Fruit fly (Drosophila melanogaster) whole organism, embryonic: ENCODE data around the gene lwr.

ENCODE experiments used
- Atf3 ChIP-seq: fragments of 200-800 bp; sonication (Bioruptor generic); optimal IDR thresholded peaks from 3 replicates; lab custom pipeline; 2016; ENCODE audit warnings: missing biosample characterization, missing genetic modification characterization
- Atf6 ChIP-seq: fragments of 200-800 bp; sonication (Bioruptor generic); IDR thresholded peaks from 2 replicates; pipeline ENCODE4 v1.3.6; 2022; ENCODE audit warnings: missing biosample characterization, missing genetic modification characterization
- BtbVII ChIP-seq: fragments of 200-800 bp; sonication (Bioruptor generic); optimal IDR thresholded peaks from 3 replicates; lab custom pipeline; 2017; ENCODE audit warnings: missing biosample characterization, mild to moderate bottlenecking, missing genetic modification characterization
- CG11085 ChIP-seq: fragments of 200-800 bp; sonication (Bioruptor generic); IDR thresholded peaks from 2 replicates; pipeline ENCODE4 v1.3.6; 2022; ENCODE audit warnings: missing biosample characterization, missing genetic modification characterization
- CG11560 ChIP-seq: fragments of 200-800 bp; sonication (Bioruptor generic); IDR thresholded peaks from 3 replicates; pipeline ENCODE4 v1.3.6; 2022; ENCODE audit warnings: missing biosample characterization, missing genetic modification characterization
- CG1233 ChIP-seq: fragments of 200-800 bp; sonication (Bioruptor generic); optimal IDR thresholded peaks from 4 replicates; lab custom pipeline; 2018; ENCODE audit warnings: missing biosample characterization, mild to moderate bottlenecking, missing genetic modification characterization
- CG12942 ChIP-seq: fragments of 200-800 bp; sonication (Bioruptor generic); optimal IDR thresholded peaks from 3 replicates; lab custom pipeline; 2016; ENCODE audit warnings: missing biosample characterization, missing genetic modification characterization
- CG13624 ChIP-seq: fragments of 200-800 bp; sonication (Bioruptor generic); optimal IDR thresholded peaks from 2 replicates; lab custom pipeline; 2016; ENCODE audit warnings: missing biosample characterization, missing genetic modification characterization
- CG15479 ChIP-seq: fragments of 200-800 bp; sonication (Bioruptor generic); optimal IDR thresholded peaks from 3 replicates; lab custom pipeline; 2019; ENCODE audit warnings: missing biosample characterization, mild to moderate bottlenecking, missing genetic modification characterization, moderate library complexity
- CG15696 ChIP-seq: fragments of 200-800 bp; sonication (Bioruptor generic); optimal IDR thresholded peaks from 2 replicates; lab custom pipeline; 2019; ENCODE audit warnings: missing biosample characterization, mild to moderate bottlenecking, missing genetic modification characterization, moderate library complexity
- CG17186 ChIP-seq: fragments of 200-800 bp; sonication (Bioruptor generic); optimal IDR thresholded peaks from 3 replicates; lab custom pipeline; 2017; ENCODE audit warnings: missing biosample characterization, missing genetic modification reagents, missing genetic modification characterization
- CG17568 ChIP-seq: fragments of 200-800 bp; sonication (Bioruptor generic); optimal IDR thresholded peaks from 2 replicates; lab custom pipeline; 2018; ENCODE audit warnings: missing biosample characterization, mild to moderate bottlenecking, missing genetic modification characterization, moderate library complexity
- CG2678 ChIP-seq: fragments of 200-800 bp; sonication (Bioruptor generic); optimal IDR thresholded peaks from 3 replicates; lab custom pipeline; 2019; ENCODE audit warnings: missing biosample characterization, mild to moderate bottlenecking, missing genetic modification characterization, moderate library complexity
- CG31224 ChIP-seq: fragments of 200-800 bp; sonication (Bioruptor generic); IDR thresholded peaks from 2 replicates; pipeline ENCODE4 v1.3.6; 2022; ENCODE audit warnings: missing biosample characterization, missing genetic modification characterization
- CG31388 ChIP-seq: fragments of 200-800 bp; sonication (Bioruptor generic); optimal IDR thresholded peaks from 2 replicates; lab custom pipeline; 2016; ENCODE audit warnings: missing biosample characterization, missing genetic modification characterization
- CG3281 ChIP-seq: fragments of 200-800 bp; sonication (Bioruptor generic); optimal IDR thresholded peaks from 3 replicates; lab custom pipeline; 2017; ENCODE audit warnings: missing biosample characterization, mild to moderate bottlenecking, missing genetic modification characterization
- CG7745 ChIP-seq: fragments of 200-800 bp; sonication (Bioruptor generic); optimal IDR thresholded peaks from 2 replicates; lab custom pipeline; 2018; ENCODE audit warnings: missing biosample characterization, mild to moderate bottlenecking, missing genetic modification characterization, moderate library complexity
- CG8478 ChIP-seq: fragments of >200 bp; optimal IDR thresholded peaks from 2 replicates; lab custom pipeline; 2018
- CG8765 ChIP-seq: fragments of 200-800 bp; sonication (Bioruptor generic); IDR thresholded peaks from 2 replicates; pipeline ENCODE4 v1.3.6; 2022; ENCODE audit warnings: missing biosample characterization, missing genetic modification characterization
- CG9215 ChIP-seq: fragments of 200-800 bp; sonication (Bioruptor generic); IDR thresholded peaks from 2 replicates; pipeline ENCODE4 v1.3.6; 2022; ENCODE audit warnings: missing biosample characterization, missing genetic modification characterization
- CG9817 ChIP-seq: fragments of 200-800 bp; sonication (Bioruptor generic); optimal IDR thresholded peaks from 2 replicates; lab custom pipeline; 2018; ENCODE audit warnings: missing biosample characterization, mild to moderate bottlenecking, missing genetic modification characterization, moderate library complexity
- Camta ChIP-seq: fragments of 200-800 bp; sonication (Bioruptor generic); optimal IDR thresholded peaks from 2 replicates; lab custom pipeline; 2016; ENCODE audit warnings: missing biosample characterization, missing genetic modification characterization
- Dad ChIP-seq: fragments of 200-800 bp; sonication (Bioruptor generic); optimal IDR thresholded peaks from 3 replicates; lab custom pipeline; 2016; ENCODE audit warnings: missing biosample characterization, missing genetic modification characterization
- Deaf1 ChIP-seq: fragments of 200-800 bp; optimal IDR thresholded peaks from 3 replicates; lab custom pipeline; 2019; ENCODE audit warnings: missing biosample characterization, mild to moderate bottlenecking, missing genetic modification characterization, moderate library complexity
- Doc2 ChIP-seq: fragments of 200-800 bp; sonication (Bioruptor generic); IDR thresholded peaks from 2 replicates; pipeline ENCODE4 v1.3.6; 2022; ENCODE audit warnings: missing biosample characterization, missing genetic modification characterization
- Fer1 ChIP-seq: fragments of 200-800 bp; sonication (Bioruptor generic); optimal IDR thresholded peaks from 2 replicates; lab custom pipeline; 2017; ENCODE audit warnings: missing biosample characterization, mild to moderate bottlenecking, missing genetic modification characterization
- Fer2 ChIP-seq: fragments of 200-800 bp; sonication (Bioruptor generic); optimal IDR thresholded peaks from 2 replicates; lab custom pipeline; 2018; ENCODE audit warnings: missing biosample characterization, mild to moderate bottlenecking, missing genetic modification characterization, moderate library complexity
- Hmx ChIP-seq: fragments of 200-800 bp; sonication (Bioruptor generic); optimal IDR thresholded peaks from 2 replicates; lab custom pipeline; 2016; ENCODE audit warnings: missing biosample characterization, missing genetic modification characterization
- Mad ChIP-seq: fragments of 200-800 bp; sonication (Bioruptor generic); optimal IDR thresholded peaks from 2 replicates; lab custom pipeline; 2016; ENCODE audit warnings: missing biosample characterization, missing genetic modification characterization
- Meics ChIP-seq: fragments of 200-800 bp; sonication (Bioruptor generic); optimal IDR thresholded peaks from 2 replicates; lab custom pipeline; 2017; ENCODE audit warnings: missing biosample characterization, mild to moderate bottlenecking, missing genetic modification characterization
- NfI ChIP-seq: fragments of 200-800 bp; sonication (Bioruptor generic); optimal IDR thresholded peaks from 3 replicates; lab custom pipeline; 2018; ENCODE audit warnings: missing biosample characterization, mild to moderate bottlenecking, missing genetic modification characterization, moderate library complexity
- Oli ChIP-seq: fragments of 200-800 bp; sonication (Bioruptor generic); optimal IDR thresholded peaks from 2 replicates; lab custom pipeline; 2018; ENCODE audit warnings: missing biosample characterization, mild to moderate bottlenecking, missing genetic modification characterization, moderate library complexity
- PHDP ChIP-seq: fragments of 200-800 bp; sonication (Bioruptor generic); optimal IDR thresholded peaks from 3 replicates; lab custom pipeline; 2018; ENCODE audit warnings: missing biosample characterization, mild to moderate bottlenecking, missing genetic modification characterization, moderate library complexity
- TFAM ChIP-seq: fragments of 200-800 bp; sonication (Bioruptor generic); optimal IDR thresholded peaks from 2 replicates; lab custom pipeline; 2017; ENCODE audit warnings: missing biosample characterization, missing genetic modification characterization, inconsistent platforms
- croc ChIP-seq: fragments of 200-800 bp; sonication (Bioruptor generic); conservative IDR thresholded peaks from 3 replicates; pipeline ENCODE4 v1.3.6; 2022; ENCODE audit warnings: missing biosample characterization, missing genetic modification characterization
- en ChIP-seq: fragments of 200-800 bp; sonication (Bioruptor generic); optimal IDR thresholded peaks from 2 replicates; lab custom pipeline; 2016; ENCODE audit warnings: missing biosample characterization, missing genetic modification characterization
- hkb ChIP-seq, 2 experiments: fragments of 200-800 bp in 1 of 2; fragments of >200 bp in 1 of 2; sonication (Bioruptor generic) in 1 of 2; IDR thresholded peaks in 1 of 2; optimal IDR thresholded peaks in 1 of 2; 2 replicates each; pipeline versions ENCODE4 v1.3.6 to Lab custom; 2017 to 2022; ENCODE audit warnings: missing biosample characterization in 1 of 2, missing genetic modification characterization in 1 of 2
- jigr1 ChIP-seq: fragments of 200-800 bp; sonication (Bioruptor generic); IDR thresholded peaks from 3 replicates; pipeline ENCODE4 v1.3.6; 2022; ENCODE audit warnings: missing biosample characterization, missing genetic modification characterization
- kni ChIP-seq: fragments of 200-800 bp; sonication (Bioruptor generic); optimal IDR thresholded peaks from 3 replicates; lab custom pipeline; 2017; ENCODE audit warnings: mild to moderate bottlenecking, missing biosample characterization, missing genetic modification reagents, missing genetic modification characterization
- onecut ChIP-seq: fragments of 200-800 bp; sonication (Bioruptor generic); IDR thresholded peaks from 2 replicates; pipeline ENCODE4 v1.3.6; 2022; ENCODE audit warnings: missing biosample characterization, missing genetic modification characterization
- pb ChIP-seq: fragments of 200-800 bp; sonication (Bioruptor generic); optimal IDR thresholded peaks from 3 replicates; lab custom pipeline; 2016; ENCODE audit warnings: missing biosample characterization, missing genetic modification characterization
- phol ChIP-seq: fragments of 200-800 bp; sonication (Bioruptor generic); optimal IDR thresholded peaks from 3 replicates; lab custom pipeline; 2018; ENCODE audit warnings: missing biosample characterization, mild to moderate bottlenecking, missing genetic modification characterization, moderate library complexity
- pnt ChIP-seq: fragments of 200-800 bp; sonication (Bioruptor generic); optimal IDR thresholded peaks from 3 replicates; lab custom pipeline; 2016; ENCODE audit warnings: missing biosample characterization, missing genetic modification characterization
- pzg ChIP-seq: fragments of 200-800 bp; sonication (Bioruptor generic); optimal IDR thresholded peaks from 3 replicates; lab custom pipeline; 2018; ENCODE audit warnings: missing biosample characterization, mild to moderate bottlenecking, missing genetic modification characterization, moderate library complexity
- seq ChIP-seq: fragments of 200-800 bp; sonication (Bioruptor generic); IDR thresholded peaks from 2 replicates; pipeline ENCODE4 v1.3.6; 2022; ENCODE audit warnings: missing biosample characterization, missing genetic modification characterization
- shn ChIP-seq: fragments of 200-800 bp; sonication (Bioruptor generic); optimal IDR thresholded peaks from 3 replicates; lab custom pipeline; 2016; ENCODE audit warnings: missing biosample characterization, missing genetic modification characterization
- sima ChIP-seq: fragments of 200-800 bp; sonication (Bioruptor generic); optimal IDR thresholded peaks from 2 replicates; lab custom pipeline; 2016; ENCODE audit warnings: missing biosample characterization, missing genetic modification characterization
- stc ChIP-seq: fragments of 200-800 bp; sonication (Bioruptor generic); IDR thresholded peaks from 2 replicates; pipeline ENCODE4 v1.3.6; 2022; ENCODE audit warnings: missing biosample characterization, missing genetic modification characterization
- sug ChIP-seq: fragments of 200-800 bp; optimal IDR thresholded peaks from 2 replicates; lab custom pipeline; 2019; ENCODE audit warnings: missing biosample characterization, mild to moderate bottlenecking, missing genetic modification characterization, moderate library complexity
- ttk ChIP-seq: fragments of 200-800 bp; sonication (Bioruptor generic); IDR thresholded peaks from 2 replicates; pipeline ENCODE4 v2.1.2; 2022; ENCODE audit warnings: missing biosample characterization, missing genetic modification characterization
- tx ChIP-seq: fragments of 200-800 bp; sonication (Bioruptor generic); optimal IDR thresholded peaks from 2 replicates; lab custom pipeline; 2016; ENCODE audit warnings: missing biosample characterization, missing genetic modification characterization
- z ChIP-seq: fragments of 200-800 bp; sonication (Bioruptor generic); IDR thresholded peaks from 3 replicates; pipeline ENCODE4 v1.3.6; 2022; ENCODE audit warnings: missing biosample characterization, missing genetic modification characterization

Gene lwr

DNA sequence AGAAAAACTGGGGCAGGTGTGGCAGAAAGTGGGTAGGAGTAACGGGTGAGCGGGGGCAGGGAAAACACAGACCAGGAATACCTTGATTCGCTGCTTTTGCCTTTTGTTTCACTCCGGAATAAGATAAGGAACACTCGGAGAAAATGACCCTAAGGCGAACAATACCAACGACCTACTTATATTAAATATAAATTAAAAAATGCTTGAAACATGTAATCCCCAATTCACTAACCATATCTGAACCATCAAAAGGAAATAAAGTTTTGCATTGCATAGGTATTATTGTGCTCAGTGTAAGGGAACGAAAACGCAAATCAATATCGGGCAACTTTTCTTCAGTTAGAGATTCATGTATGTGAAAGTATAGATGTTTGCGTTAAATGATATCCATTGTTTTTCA lies 30.4 kb downstream of the lwr start (continued):
- TF ChIP-seq Mad (no peak), BtbVII (GFP tag; lab: Kevin White, UChicago) (no peak), Doc2 (GFP tag; lab: Robert Waterston, UW) (no peak), kni (GFP tag; lab: Kevin White, UChicago) (no peak), croc (GFP tag; lab: Robert Waterston, UW) (no peak), CG15696 (tag; lab: Kevin White, UChicago) (no peak), onecut (GFP tag; lab: Robert Waterston, UW) (peak; percentile 57; the same call in 1 of the 2 replicates), hkb (optimal IDR thresholded peaks at IDR 0.05; lab: Kevin White, UChicago) (no peak), hkb (GFP tag; IDR thresholded peaks at IDR 0.05; lab: Robert Waterston, UW) (peak; percentile 81), pnt (GFP tag; lab: Kevin White, UChicago) (no peak), PHDP (tag; lab: Kevin White, UChicago) (peak; percentile 72), Oli (peak; percentile 74), CG17568 (GFP tag; lab: Kevin White, UChicago) (peak; percentile 50), CG8478 (lab: Kevin White, UChicago) (no peak), Atf6 (GFP tag; lab: Robert Waterston, UW) (peak; percentile 40; the same call in 1 of the 2 replicates), shn (GFP tag; lab: Kevin White, UChicago) (no peak), en (GFP tag; lab: Kevin White, UChicago) (no peak), sima (GFP tag; lab: Kevin White, UChicago) (no peak), CG3281 (GFP tag; lab: Kevin White, UChicago) (no peak), CG31224 (no peak), CG17186 (GFP tag; lab: Kevin White, UChicago) (no peak), TFAM (no peak), ttk (GFP tag; lab: Robert Waterston, UW) (peak; percentile 41), CG31388 (GFP tag; lab: Kevin White, UChicago) (no peak), Hmx (GFP tag; lab: Kevin White, UChicago) (no peak), Fer1 (GFP tag; lab: Kevin White, UChicago) (no peak), CG2678 (peak; percentile 52), Fer2 (tag; lab: Kevin White, UChicago) (no peak), Deaf1 (tag; lab: Kevin White, UChicago) (no peak), z (GFP tag; lab: Robert Waterston, UW) (no peak), CG11085 (GFP tag; lab: Robert Waterston, UW) (no peak), pb (no peak), CG9215 (GFP tag; lab: Robert Waterston, UW) (no peak), CG7745 (no peak), tx (GFP tag; lab: Kevin White, UChicago) (no peak), CG13624 (GFP tag; lab: Kevin White, UChicago) (no peak), stc (GFP tag; lab: Robert Waterston, UW) (peak; percentile 54; the same call in 1 of the 2 replicates), jigr1 (GFP tag; lab: Robert Waterston, UW) (no peak), CG15479 (GFP tag; lab: Kevin White, UChicago) (no peak), CG11560 (tag; lab: Robert Waterston, UW) (no peak), sug (no peak), CG9817 (tag; lab: Kevin White, UChicago) (peak; percentile 27), pzg (GFP tag; lab: Kevin White, UChicago) (no peak), Camta (GFP tag; lab: Kevin White, UChicago) (peak; percentile 26), CG8765 (GFP tag; lab: Robert Waterston, UW) (peak; percentile 20; the same call in 1 of the 2 replicates), CG12942 (GFP tag; lab: Kevin White, UChicago) (peak; percentile 15), seq (GFP tag; lab: Robert Waterston, UW) (peak; percentile 64; the same call in 1 of the 2 replicates), phol (tag; lab: Kevin White, UChicago) (peak; percentile 54), Dad (GFP tag; lab: Kevin White, UChicago) (no peak), Meics (GFP tag; lab: Kevin White, UChicago) (peak; percentile 15), CG1233 (GFP tag; lab: Kevin White, UChicago) (no peak), Atf3 (no peak), NfI (GFP tag; lab: Kevin White, UChicago) (peak; percentile 71)
